Worm (Caenorhabditis elegans): ENCODE results near the gene ncr-1.

ce11 chrX:4478503-4478902, 10.2 kb downstream of the ncr-1 start:
- TF ChIP-seq unc-62 (GFP tag; optimal IDR thresholded peaks at IDR 0.05) (no peak), mab-5 (tag; optimal IDR thresholded peaks at IDR 0.05) (no peak), nhr-76 (tag; optimal IDR thresholded peaks at IDR 0.05) (no peak), nhr-237 (tag; optimal IDR thresholded peaks at IDR 0.05) (no peak), mep-1 (tag; optimal IDR thresholded peaks at IDR 0.05) (no peak), blmp-1 (tag; optimal IDR thresholded peaks at IDR 0.05) (no peak), nhr-12 (tag; optimal IDR thresholded peaks at IDR 0.05) (no peak), snpc-4 (tag; optimal IDR thresholded peaks at IDR 0.05) (no peak), nhr-28 (tag; optimal IDR thresholded peaks at IDR 0.05) (no peak), pha-4 (tag; optimal IDR thresholded peaks at IDR 0.05) (no peak), ceh-39 (tag; optimal IDR thresholded peaks at IDR 0.05) (no peak), elt-3 (tag; optimal IDR thresholded peaks at IDR 0.05) (no peak), unc-39 (tag; optimal IDR thresholded peaks at IDR 0.05) (no peak)
